Fruit fly (Drosophila melanogaster) whole organism, embryonic: ENCODE data around the gene CG11550.

Source experiments
- Antp ChIP-seq: fragments of 200-800 bp; sonication (Bioruptor generic); optimal IDR thresholded peaks from 3 replicates; lab custom pipeline; 2016; ENCODE audit warnings: missing biosample characterization, missing genetic modification characterization
- Blimp-1 ChIP-seq: fragments of 200-800 bp; sonication (Bioruptor generic); optimal IDR thresholded peaks from 3 replicates; lab custom pipeline; 2018; ENCODE audit warnings: missing biosample characterization, missing genetic modification characterization, mild to moderate bottlenecking, moderate library complexity, missing genetic modification reagents
- CG10979 ChIP-seq: fragments of 200-800 bp; sonication (Bioruptor generic); optimal IDR thresholded peaks from 2 replicates; lab custom pipeline; 2018; ENCODE audit warnings: missing biosample characterization, mild to moderate bottlenecking, missing genetic modification characterization, moderate library complexity
- CG11504 ChIP-seq: fragments of 200-800 bp; sonication (Bioruptor generic); optimal IDR thresholded peaks from 3 replicates; lab custom pipeline; 2019; ENCODE audit warnings: missing biosample characterization, mild to moderate bottlenecking, missing genetic modification characterization, moderate library complexity
- CG12155 ChIP-seq: fragments of 200-800 bp; sonication (Bioruptor generic); optimal IDR thresholded peaks from 3 replicates; lab custom pipeline; 2016; ENCODE audit warnings: missing biosample characterization, missing genetic modification characterization
- CG1233 ChIP-seq: fragments of 200-800 bp; sonication (Bioruptor generic); optimal IDR thresholded peaks from 4 replicates; lab custom pipeline; 2018; ENCODE audit warnings: missing biosample characterization, mild to moderate bottlenecking, missing genetic modification characterization
- CG13287 ChIP-seq: fragments of 200-800 bp; sonication (Bioruptor generic); IDR thresholded peaks from 2 replicates; pipeline ENCODE4 v1.3.6; 2022; ENCODE audit warnings: missing biosample characterization, missing genetic modification characterization; ENCODE audit not compliant: partially characterized antibody
- CG15601 ChIP-seq: fragments of 200-800 bp; sonication (Bioruptor generic); optimal IDR thresholded peaks from 3 replicates; lab custom pipeline; 2019; ENCODE audit warnings: missing biosample characterization, mild to moderate bottlenecking, missing genetic modification characterization, moderate library complexity
- CG16815 ChIP-seq: fragments of 200-800 bp; sonication (Bioruptor generic); optimal IDR thresholded peaks from 3 replicates; lab custom pipeline; 2017; ENCODE audit warnings: missing biosample characterization, mild to moderate bottlenecking, missing genetic modification characterization
- CG2116 ChIP-seq: fragments of 200-800 bp; sonication (Bioruptor generic); optimal IDR thresholded peaks from 3 replicates; lab custom pipeline; 2018; ENCODE audit warnings: missing biosample characterization, mild to moderate bottlenecking, missing genetic modification characterization
- CG2120 ChIP-seq: fragments of 200-800 bp; sonication (Bioruptor generic); optimal IDR thresholded peaks from 3 replicates; lab custom pipeline; 2016; ENCODE audit warnings: missing biosample characterization, missing genetic modification characterization
- CG2875 ChIP-seq: fragments of 200-800 bp; sonication (Bioruptor generic); optimal IDR thresholded peaks from 2 replicates; lab custom pipeline; 2017; ENCODE audit warnings: missing biosample characterization, mild to moderate bottlenecking, missing genetic modification characterization, missing genetic modification reagents
- CG32767 ChIP-seq: fragments of 200-800 bp; sonication (Bioruptor generic); IDR thresholded peaks from 2 replicates; pipeline ENCODE4 v1.3.6; 2022; ENCODE audit warnings: missing biosample characterization, missing genetic modification characterization
- CG3407 ChIP-seq: fragments of 200-800 bp; sonication (Bioruptor generic); optimal IDR thresholded peaks from 2 replicates; lab custom pipeline; 2018; ENCODE audit warnings: missing biosample characterization, mild to moderate bottlenecking, missing genetic modification characterization
- CG42726 ChIP-seq: fragments of 200-800 bp; sonication (Bioruptor generic); IDR thresholded peaks from 2 replicates; pipeline ENCODE4 v1.3.6; 2022; ENCODE audit warnings: missing biosample characterization, missing genetic modification characterization; ENCODE audit not compliant: partially characterized antibody
- CG6791 ChIP-seq: fragments of 200-800 bp; sonication (Bioruptor generic); IDR thresholded peaks from 3 replicates; pipeline ENCODE4 v1.3.6; 2022; ENCODE audit warnings: missing biosample characterization, missing genetic modification characterization; ENCODE audit not compliant: partially characterized antibody
- CG6813 ChIP-seq: fragments of 200-800 bp; sonication (Bioruptor generic); optimal IDR thresholded peaks from 2 replicates; lab custom pipeline; 2017; ENCODE audit warnings: missing biosample characterization, missing genetic modification characterization, mild to moderate bottlenecking, moderate library complexity, missing genetic modification reagents
- CG8089 ChIP-seq: fragments of 200-800 bp; sonication (Bioruptor generic); optimal IDR thresholded peaks from 3 replicates; lab custom pipeline; 2016; ENCODE audit warnings: missing biosample characterization, missing genetic modification characterization
- CG8281 ChIP-seq: fragments of 200-800 bp; sonication (Bioruptor generic); optimal IDR thresholded peaks from 2 replicates; lab custom pipeline; 2018; ENCODE audit warnings: missing biosample characterization, mild to moderate bottlenecking, missing genetic modification characterization, moderate library complexity
- CG9609 ChIP-seq: fragments of 200-800 bp; sonication (Bioruptor generic); optimal IDR thresholded peaks from 3 replicates; lab custom pipeline; 2016; ENCODE audit warnings: missing biosample characterization, missing genetic modification characterization
- CkIIα-i1 ChIP-seq: fragments of 200-800 bp; sonication (Bioruptor generic); IDR thresholded peaks from 2 replicates; pipeline ENCODE4 v1.3.6; 2022; ENCODE audit warnings: missing biosample characterization, missing genetic modification characterization
- E2f1 ChIP-seq: fragments of 200-800 bp; sonication (Bioruptor generic); IDR thresholded peaks from 2 replicates; pipeline ENCODE4 v1.3.6; 2022; ENCODE audit warnings: missing biosample characterization, missing genetic modification characterization
- Eip74EF ChIP-seq, 2 experiments: fragments of 200-800 bp in 1 of 2; fragments of >200 bp in 1 of 2; sonication (Bioruptor generic) in 1 of 2; optimal IDR thresholded peaks; 2 replicates each; lab custom pipeline; 2017 to 2019; ENCODE audit warnings: missing biosample characterization in 2 of 2, missing genetic modification characterization in 2 of 2, mild to moderate bottlenecking in 1 of 2, moderate library complexity in 1 of 2
- HLH3B ChIP-seq: fragments of 200-800 bp; sonication (Bioruptor generic); IDR thresholded peaks from 2 replicates; pipeline ENCODE4 v1.3.6; 2022; ENCODE audit warnings: missing biosample characterization, missing genetic modification characterization
- HLH4C ChIP-seq: fragments of 200-800 bp; sonication (Bioruptor generic); IDR thresholded peaks from 3 replicates; pipeline ENCODE4 v1.3.6; 2022; ENCODE audit warnings: missing biosample characterization, missing genetic modification characterization; ENCODE audit not compliant: partially characterized antibody
- Hr51 ChIP-seq, 2 experiments: fragments of 200-800 bp; sonication (Bioruptor generic); optimal IDR thresholded peaks; 2 replicates in 1 of 2; 3 replicates in 1 of 2; lab custom pipeline; 2016 to 2018; ENCODE audit warnings: missing biosample characterization in 2 of 2, missing genetic modification characterization in 2 of 2, mild to moderate bottlenecking in 1 of 2, moderate library complexity in 1 of 2
- Hsf ChIP-seq: fragments of 200-800 bp; sonication (Bioruptor generic); optimal IDR thresholded peaks from 3 replicates; lab custom pipeline; 2016; ENCODE audit warnings: missing biosample characterization, missing genetic modification characterization
- Meics ChIP-seq: fragments of 200-800 bp; sonication (Bioruptor generic); optimal IDR thresholded peaks from 2 replicates; lab custom pipeline; 2017; ENCODE audit warnings: missing biosample characterization, mild to moderate bottlenecking, missing genetic modification characterization
- Mrtf ChIP-seq: fragments of 200-800 bp; sonication (Bioruptor generic); IDR thresholded peaks from 3 replicates; pipeline ENCODE4 v1.3.6; 2022; ENCODE audit warnings: missing biosample characterization, missing genetic modification characterization
- Sox100B ChIP-seq: fragments of 200-800 bp; sonication (Bioruptor generic); optimal IDR thresholded peaks from 3 replicates; lab custom pipeline; 2018; ENCODE audit warnings: missing biosample characterization, mild to moderate bottlenecking, missing genetic modification characterization
- TFAM ChIP-seq: fragments of 200-800 bp; sonication (Bioruptor generic); optimal IDR thresholded peaks from 2 replicates; lab custom pipeline; 2017; ENCODE audit warnings: missing biosample characterization, missing genetic modification characterization, inconsistent platforms
- Trl ChIP-seq, 3 experiments: fragments of >200 bp in 2 of 3; fragments of 200-800 bp in 1 of 3; sonication (Bioruptor generic) in 1 of 3; optimal IDR thresholded peaks; 2 replicates in 1 of 3; 3 replicates in 2 of 3; lab custom pipeline; 2016 to 2017; ENCODE audit warnings: missing biosample characterization in 1 of 3, missing genetic modification characterization in 1 of 3
- YL-1 ChIP-seq: fragments of 200-800 bp; sonication (Bioruptor generic); optimal IDR thresholded peaks from 3 replicates; lab custom pipeline; 2017; ENCODE audit warnings: missing biosample characterization, mild to moderate bottlenecking, missing genetic modification characterization
- cas ChIP-seq: fragments of 200-800 bp; sonication (Bioruptor generic); IDR thresholded peaks from 2 replicates; pipeline ENCODE4 v1.3.6; 2022; ENCODE audit warnings: missing biosample characterization, missing genetic modification characterization
- corto ChIP-seq: fragments of 200-800 bp; sonication (Bioruptor generic); optimal IDR thresholded peaks from 2 replicates; lab custom pipeline; 2016; ENCODE audit warnings: missing biosample characterization, mild to moderate bottlenecking, missing genetic modification characterization, moderate library complexity
- dpn ChIP-seq, 2 experiments: fragments of 200-800 bp; sonication (Bioruptor generic); optimal IDR thresholded peaks; 3 replicates each; lab custom pipeline; 2016; ENCODE audit warnings: missing biosample characterization in 2 of 2, missing genetic modification characterization in 2 of 2
- gce ChIP-seq: fragments of 200-800 bp; sonication (Bioruptor generic); IDR thresholded peaks from 3 replicates; pipeline ENCODE4 v1.3.6; 2022; ENCODE audit warnings: missing biosample characterization, missing genetic modification characterization
- gcm2 ChIP-seq: fragments of 200-800 bp; sonication (Bioruptor generic); optimal IDR thresholded peaks from 2 replicates; lab custom pipeline; 2016; ENCODE audit warnings: missing biosample characterization, missing genetic modification characterization
- gem ChIP-seq: fragments of 200-800 bp; sonication (Bioruptor generic); optimal IDR thresholded peaks from 2 replicates; lab custom pipeline; 2019; ENCODE audit warnings: missing biosample characterization, mild to moderate bottlenecking, missing genetic modification characterization, moderate library complexity
- grau ChIP-seq: fragments of 200-800 bp; optimal IDR thresholded peaks from 3 replicates; lab custom pipeline; 2019; ENCODE audit warnings: missing biosample characterization, mild to moderate bottlenecking, missing genetic modification characterization, moderate library complexity
- gsb ChIP-seq: fragments of 200-800 bp; sonication (Bioruptor generic); IDR thresholded peaks from 2 replicates; pipeline ENCODE4 v1.3.6; 2022; ENCODE audit warnings: missing biosample characterization, missing genetic modification characterization
- jing ChIP-seq: fragments of 200-800 bp; sonication (Bioruptor generic); optimal IDR thresholded peaks from 2 replicates; lab custom pipeline; 2018; ENCODE audit warnings: missing biosample characterization, mild to moderate bottlenecking, missing genetic modification characterization
- lbe ChIP-seq: fragments of 200-800 bp; sonication (Bioruptor generic); optimal IDR thresholded peaks from 2 replicates; lab custom pipeline; 2016; ENCODE audit warnings: missing biosample characterization, mild to moderate bottlenecking, missing genetic modification characterization
- org-1 ChIP-seq: fragments of 200-800 bp; sonication (Bioruptor generic); optimal IDR thresholded peaks from 2 replicates; lab custom pipeline; 2017; ENCODE audit warnings: missing biosample characterization, missing genetic modification characterization
- otp ChIP-seq: fragments of 200-800 bp; sonication (Bioruptor generic); IDR thresholded peaks from 3 replicates; pipeline ENCODE4, ENCODE4 v1.3.6; 2022; ENCODE audit warnings: missing biosample characterization, missing genetic modification characterization
- pho ChIP-seq: fragments of 200-800 bp; sonication (Bioruptor generic); optimal IDR thresholded peaks from 2 replicates; lab custom pipeline; 2016; ENCODE audit warnings: missing biosample characterization, missing genetic modification characterization
- stwl ChIP-seq: fragments of 200-800 bp; sonication (Bioruptor generic); optimal IDR thresholded peaks from 3 replicates; lab custom pipeline; 2018; ENCODE audit warnings: missing biosample characterization, mild to moderate bottlenecking, missing genetic modification characterization, moderate library complexity
- yki ChIP-seq: fragments of >200 bp; optimal IDR thresholded peaks from 3 replicates; lab custom pipeline; 2018

Gene CG11550

DNA sequence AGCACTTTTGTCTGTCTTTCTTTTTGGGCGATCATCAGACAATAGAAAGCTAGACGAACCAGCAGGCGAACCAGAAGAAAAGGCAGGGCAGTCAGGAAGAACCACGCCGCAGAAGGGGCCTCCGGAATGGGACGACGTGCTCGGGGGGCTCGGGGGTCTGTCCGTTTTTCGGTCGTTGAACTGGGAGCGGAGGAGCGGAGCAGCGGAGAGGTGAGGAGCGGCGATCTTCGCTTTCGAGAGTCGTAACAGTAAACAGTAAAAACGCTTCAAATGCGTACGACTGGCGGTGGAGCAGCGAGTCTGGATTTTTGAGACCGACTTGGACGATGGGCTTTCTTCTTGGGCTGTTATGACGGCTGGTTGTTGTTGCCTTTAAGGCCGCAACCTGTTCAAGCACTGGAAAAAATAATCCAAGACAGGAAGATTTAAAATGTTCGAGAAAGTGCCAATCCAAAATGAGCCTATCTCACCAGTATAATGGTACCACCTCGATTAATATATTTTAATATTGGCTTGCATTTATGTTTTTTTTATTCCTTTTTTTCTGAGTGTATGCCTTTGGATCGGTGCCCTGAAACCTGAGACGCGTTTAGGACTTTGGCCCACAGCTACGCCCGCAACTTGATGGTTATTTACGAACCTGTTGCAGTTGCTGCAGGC is 7.1 kb upstream of the CG11550 start (continued):
- TF ChIP-seq CG13287, result no peak
- peak; percentile 61 for TF ChIP-seq CG8281 (tag; lab: Kevin White, UChicago)
- TF ChIP-seq Trl (optimal IDR thresholded peaks at IDR 0.05; lab: Kevin White, UChicago), result no peak
- peak; percentile 78 for TF ChIP-seq Trl (GFP tag; optimal IDR thresholded peaks at IDR 0.05; lab: Kevin White, UChicago)
- TF ChIP-seq lbe (GFP tag; lab: Kevin White, UChicago), result peak; percentile 76
- peak; percentile 53 for TF ChIP-seq Meics
- no peak for TF ChIP-seq gsb (GFP tag; lab: Robert Waterston, UW)
- no peak for TF ChIP-seq CkIIα-i1 (GFP tag; lab: Robert Waterston, UW)
- TF ChIP-seq jing, result peak; percentile 84
- peak; percentile 95 for TF ChIP-seq CG15601
- TF ChIP-seq CG6791 (GFP tag; lab: Robert Waterston, UW), result no peak
- peak; percentile 72; the same call in 1 of the 3 replicates for TF ChIP-seq gce (GFP tag; lab: Robert Waterston, UW)
- TF ChIP-seq TFAM (GFP tag; lab: Kevin White, UChicago), result peak; percentile 70
- TF ChIP-seq CG6813 (GFP tag; lab: Kevin White, UChicago), result peak; percentile 71
- peak; percentile 97 for TF ChIP-seq CG10979 (tag; lab: Kevin White, UChicago)
- peak; percentile 91 for TF ChIP-seq CG3407 (GFP tag; lab: Kevin White, UChicago)
- TF ChIP-seq gem (tag; lab: Kevin White, UChicago), result peak; percentile 94
- no peak for TF ChIP-seq cas (GFP tag; lab: Robert Waterston, UW)
- peak in 1 of 2 experiments; percentile 85 for TF ChIP-seq Eip74EF (GFP tag; optimal IDR thresholded peaks at IDR 0.05; lab: Kevin White, UChicago)
- no peak for TF ChIP-seq yki (lab: Kevin White, UChicago)
- TF ChIP-seq CG1233 (GFP tag; lab: Kevin White, UChicago), result peak; percentile 81
- peak; percentile 44; the same call in 1 of the 3 replicates for TF ChIP-seq Mrtf
- TF ChIP-seq CG8089, result peak; percentile 90
- peak; percentile 76 for TF ChIP-seq CG12155
- peak; percentile 91 for TF ChIP-seq CG16815 (GFP tag; lab: Kevin White, UChicago)
- TF ChIP-seq CG42726, result no peak
- TF ChIP-seq gcm2 (GFP tag; lab: Kevin White, UChicago), result peak; percentile 78
- TF ChIP-seq CG9609 (GFP tag; lab: Kevin White, UChicago), result peak; percentile 78
- TF ChIP-seq CG2875, result peak; percentile 93
- TF ChIP-seq grau (tag; lab: Kevin White, UChicago), result peak; percentile 84
- peak; percentile 89 for TF ChIP-seq CG11504 (tag; lab: Kevin White, UChicago)
- TF ChIP-seq YL-1 (GFP tag; lab: Kevin White, UChicago), result peak; percentile 36
- peak; percentile 81 for TF ChIP-seq HLH3B (GFP tag; lab: Robert Waterston, UW)
- TF ChIP-seq Sox100B, result peak; percentile 82
- TF ChIP-seq pho (GFP tag; lab: Kevin White, UChicago), result peak; percentile 15
- TF ChIP-seq corto (GFP tag; lab: Kevin White, UChicago), result no peak
- TF ChIP-seq Hr51 (GFP tag; optimal IDR thresholded peaks at IDR 0.05; lab: Kevin White, UChicago), result peak; percentile 68 to 74
- peak; percentile 66; the same call in 1 of the 2 replicates for TF ChIP-seq E2f1
- TF ChIP-seq org-1 (GFP tag; lab: Kevin White, UChicago), result peak; percentile 76
- peak; percentile 59 for TF ChIP-seq stwl (tag; lab: Kevin White, UChicago)
- TF ChIP-seq HLH4C (GFP tag; lab: Robert Waterston, UW), result no peak
- TF ChIP-seq Blimp-1 (GFP tag; lab: Kevin White, UChicago), result peak; percentile 90
- TF ChIP-seq dpn (GFP tag; optimal IDR thresholded peaks at IDR 0.05; lab: Kevin White, UChicago), result peak; percentile 72 to 85
- peak; percentile 7 for TF ChIP-seq CG2120
- TF ChIP-seq Antp (GFP tag; lab: Kevin White, UChicago), result peak; percentile 78
- TF ChIP-seq CG2116 (GFP tag; lab: Kevin White, UChicago), result peak; percentile 58
- TF ChIP-seq Hsf (GFP tag; lab: Kevin White, UChicago), result peak; percentile 89
- TF ChIP-seq CG32767 (GFP tag; lab: Robert Waterston, UW), result peak; percentile 67
- TF ChIP-seq otp (GFP tag; lab: Robert Waterston, UW), result peak; percentile 90
